Fruit fly (Drosophila melanogaster): Measurements from ENCODE around the gene B-H2.
A peak's percentile ranks its signal among the peaks of the same experiment; 100 is the strongest.

DNA sequence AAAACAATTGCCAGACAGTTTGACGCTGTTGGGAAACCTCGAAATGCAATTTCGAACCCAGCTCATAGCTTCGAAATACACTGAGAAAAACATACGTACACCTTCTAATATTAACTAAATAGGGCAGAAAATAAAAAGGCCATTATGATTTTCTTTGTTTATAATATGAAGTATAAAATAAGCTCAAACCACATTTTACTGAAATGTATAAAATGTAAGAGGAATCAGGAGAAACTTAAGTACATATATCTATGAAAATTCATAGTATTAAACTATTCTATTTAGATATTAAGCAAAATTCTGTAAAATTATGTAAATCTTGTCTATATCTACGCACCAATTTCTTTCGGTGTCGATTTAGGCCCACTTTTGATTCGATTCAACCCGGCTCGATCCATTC lies 6.2 kb upstream of the B-H2 start:
- TF ChIP-seq C15 (GFP tag; IDR thresholded peaks at IDR 0.05) (no peak), CG8290 (GFP tag; optimal IDR thresholded peaks at IDR 0.05) (no peak), CG8290 (tag; optimal IDR thresholded peaks at IDR 0.05) (no peak), MTF-1 (GFP tag; optimal IDR thresholded peaks at IDR 0.05; ENCODE audit: borderline replicate concordance) (no peak), CG4730 (GFP tag; IDR thresholded peaks at IDR 0.05) (no peak), Hmx (GFP tag; optimal IDR thresholded peaks at IDR 0.05) (no peak), org-1 (GFP tag; optimal IDR thresholded peaks at IDR 0.05) (no peak), CG14710 (tag; optimal IDR thresholded peaks at IDR 0.05) (peak; percentile 22), CG6813 (GFP tag; optimal IDR thresholded peaks at IDR 0.05) (no peak)

Measured in whole organism, embryonic.